Fruit fly (Drosophila melanogaster): ENCODE data around the gene RhoGDI.

DNA sequence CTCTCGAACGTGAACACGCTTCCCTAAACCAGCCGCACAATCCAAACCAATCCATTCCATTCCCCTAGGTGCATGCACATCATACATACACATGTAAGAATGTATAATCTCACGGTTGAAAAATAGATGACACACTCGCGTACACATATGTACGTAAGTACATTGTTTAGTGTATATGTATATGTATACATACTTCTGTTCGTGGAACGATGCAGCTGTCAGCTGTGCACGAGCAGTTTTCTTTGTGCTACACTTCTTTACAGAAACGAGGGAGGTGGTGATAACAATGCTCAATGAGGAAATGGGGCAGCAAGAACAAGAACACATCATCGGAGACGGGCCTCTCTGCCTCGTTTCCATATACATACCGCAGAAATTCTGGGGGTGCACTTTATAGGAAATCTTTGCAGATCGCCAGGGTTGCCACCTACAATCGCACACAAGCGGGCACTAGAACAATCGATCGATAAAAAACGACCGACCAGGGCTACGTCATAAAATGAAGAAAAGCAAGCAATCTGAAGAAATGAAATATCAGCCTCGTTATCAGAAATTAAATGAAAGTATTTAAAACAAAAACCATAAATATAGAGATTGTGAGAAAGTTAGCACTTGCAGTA, 29.1 kb upstream of the RhoGDI start:
- TF ChIP-seq Sin3A (optimal IDR thresholded peaks at IDR 0.05): no peak
- no peak for TF ChIP-seq Myc (optimal IDR thresholded peaks at IDR 0.05)
- TF ChIP-seq ttk (optimal IDR thresholded peaks at IDR 0.05): no peak
- no peak for TF ChIP-seq psq (optimal IDR thresholded peaks at IDR 0.05)
- TF ChIP-seq h (optimal IDR thresholded peaks at IDR 0.05): no peak

All from Kc167 (cell line).